Fruit fly (Drosophila melanogaster): ENCODE measurements around the gene CG33060.

The CG33060 gene

dm6 chr3L:16361200-16361815 lies 30.5 kb downstream of the CG33060 start (continued):
- peak; percentile 89 for TF ChIP-seq Eip75B (GFP tag; optimal IDR thresholded peaks at IDR 0.05)
- TF ChIP-seq CG7368 (GFP tag; optimal IDR thresholded peaks at IDR 0.05) = peak; percentile 72
- peak; percentile 83 for TF ChIP-seq CG16779 (tag; optimal IDR thresholded peaks at IDR 0.05)
- TF ChIP-seq Hr39 (GFP tag; optimal IDR thresholded peaks at IDR 0.05) = peak; percentile 61
- peak; percentile 79 for TF ChIP-seq topi (GFP tag; optimal IDR thresholded peaks at IDR 0.05)
- TF ChIP-seq dsx (GFP tag; optimal IDR thresholded peaks at IDR 0.05; ENCODE audit: poor library complexity, severe bottlenecking) = peak; percentile 95
- peak; percentile 95 for TF ChIP-seq spab (GFP tag; optimal IDR thresholded peaks at IDR 0.05)
- peak; percentile 71 for TF ChIP-seq lz (GFP tag; optimal IDR thresholded peaks at IDR 0.05)
- no peak for TF ChIP-seq Hr38 (GFP tag; optimal IDR thresholded peaks at IDR 0.05)
- TF ChIP-seq CG6276 (GFP tag; optimal IDR thresholded peaks at IDR 0.05) = no peak
- peak; percentile 70 for TF ChIP-seq cyc (GFP tag; optimal IDR thresholded peaks at IDR 0.05)
- no peak for TF ChIP-seq Gug (GFP tag; IDR thresholded peaks at IDR 0.05)
- TF ChIP-seq CG32006 (GFP tag; optimal IDR thresholded peaks at IDR 0.05) = peak; percentile 71
- peak; percentile 58 for TF ChIP-seq CG31627 (GFP tag; optimal IDR thresholded peaks at IDR 0.05)
- TF ChIP-seq OdsH (GFP tag; optimal IDR thresholded peaks at IDR 0.05) = peak; percentile 90
- peak; percentile 89 for TF ChIP-seq svp (GFP tag)
- peak; percentile 96 for TF ChIP-seq Ets96B (tag; optimal IDR thresholded peaks at IDR 0.05)
- peak; percentile 89 for TF ChIP-seq CG10669 (GFP tag; optimal IDR thresholded peaks at IDR 0.05)
- peak; percentile 86 for TF ChIP-seq CG8632 (GFP tag; optimal IDR thresholded peaks at IDR 0.05)
- peak; percentile 38 for TF ChIP-seq Ets21C (GFP tag; optimal IDR thresholded peaks at IDR 0.05)

DNA sequence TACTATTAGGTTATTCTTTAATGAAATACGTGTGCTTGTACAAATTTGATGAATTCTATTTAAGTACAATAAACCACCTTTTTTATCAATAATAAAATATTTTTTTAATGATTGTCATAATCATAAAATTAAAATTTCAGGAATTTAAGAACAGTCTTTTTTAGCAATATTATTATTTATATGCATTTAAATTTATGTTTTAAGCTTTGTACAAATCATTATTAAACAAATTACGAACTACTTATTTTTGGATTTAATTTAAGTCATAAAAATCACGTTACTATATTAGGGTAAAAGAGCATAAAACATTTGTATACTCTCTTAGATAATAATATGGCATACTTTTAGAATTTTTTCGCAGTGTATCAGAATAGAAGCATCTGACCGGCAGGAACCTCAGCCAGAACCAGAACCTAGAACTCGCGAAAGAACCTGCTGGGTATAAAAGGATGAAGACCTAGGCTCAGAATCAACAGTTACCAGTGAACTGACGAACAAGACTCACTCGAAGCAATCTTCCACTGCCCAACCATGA lies 31.3 kb downstream of the CG33060 start, which contains the start of gene Cpr72Ea:
TSS of gene Cpr72Ea (plus strand) at position 485 of the 535 bp plus-strand sequence.
- TF ChIP-seq CG3032 (tag; optimal IDR thresholded peaks at IDR 0.05) = peak; percentile 66
- TF ChIP-seq esn (GFP tag; optimal IDR thresholded peaks at IDR 0.05) = no peak
- no peak for TF ChIP-seq dac (GFP tag; optimal IDR thresholded peaks at IDR 0.05)
- peak; percentile 14 for TF ChIP-seq fd59A (GFP tag; optimal IDR thresholded peaks at IDR 0.05)
- TF ChIP-seq Sox15 (GFP tag; optimal IDR thresholded peaks at IDR 0.05) = no peak
- TF ChIP-seq Met (GFP tag; optimal IDR thresholded peaks at IDR 0.05) = no peak
- no peak for TF ChIP-seq Eip93F (GFP tag; optimal IDR thresholded peaks at IDR 0.05)
- TF ChIP-seq CG9139 (GFP tag; optimal IDR thresholded peaks at IDR 0.05) = no peak
- TF ChIP-seq CG6163 (GFP tag; IDR thresholded peaks at IDR 0.05) = no peak
- TF ChIP-seq vri (GFP tag; optimal IDR thresholded peaks at IDR 0.05) = no peak
- TF ChIP-seq acj6 (GFP tag; optimal IDR thresholded peaks at IDR 0.05) = no peak
- no peak for TF ChIP-seq Gug (GFP tag; IDR thresholded peaks at IDR 0.05)
- no peak for TF ChIP-seq pdm3 (GFP tag; optimal IDR thresholded peaks at IDR 0.05)
- TF ChIP-seq CG6854 (GFP tag; optimal IDR thresholded peaks at IDR 0.05) = no peak
- no peak for TF ChIP-seq topi (GFP tag; optimal IDR thresholded peaks at IDR 0.05)
- peak; percentile 27 for TF ChIP-seq spab (GFP tag; optimal IDR thresholded peaks at IDR 0.05)
- TF ChIP-seq CG6792 (GFP tag; optimal IDR thresholded peaks at IDR 0.05) = no peak
- no peak for TF ChIP-seq achi (GFP tag; optimal IDR thresholded peaks at IDR 0.05)
- no peak for TF ChIP-seq CG15336 (GFP tag; IDR thresholded peaks at IDR 0.05)
- no peak for TF ChIP-seq CG6276 (GFP tag; optimal IDR thresholded peaks at IDR 0.05)
- peak; percentile 46 for TF ChIP-seq dsx (GFP tag; optimal IDR thresholded peaks at IDR 0.05; ENCODE audit: poor library complexity, severe bottlenecking)
- no peak for TF ChIP-seq CG11762 (GFP tag; optimal IDR thresholded peaks at IDR 0.05; ENCODE audit: insufficient read depth)
- no peak for TF ChIP-seq eg (GFP tag; IDR thresholded peaks at IDR 0.05)
- TF ChIP-seq Hr4 (GFP tag; optimal IDR thresholded peaks at IDR 0.05) = no peak
- no peak for TF ChIP-seq fkh (GFP tag; optimal IDR thresholded peaks at IDR 0.05)
- no peak for TF ChIP-seq Lpt (GFP tag; optimal IDR thresholded peaks at IDR 0.05)
- TF ChIP-seq OdsH (GFP tag; optimal IDR thresholded peaks at IDR 0.05) = no peak
- no peak for TF ChIP-seq lz (GFP tag; optimal IDR thresholded peaks at IDR 0.05)
- TF ChIP-seq CG31627 (GFP tag; optimal IDR thresholded peaks at IDR 0.05) = no peak
- TF ChIP-seq svp (GFP tag) = no peak
- no peak for TF ChIP-seq net (GFP tag; optimal IDR thresholded peaks at IDR 0.05)
- no peak for TF ChIP-seq cyc (GFP tag; optimal IDR thresholded peaks at IDR 0.05)
- TF ChIP-seq CG4318 (GFP tag; optimal IDR thresholded peaks at IDR 0.05) = no peak
- TF ChIP-seq CG8319 (GFP tag; optimal IDR thresholded peaks at IDR 0.05) = no peak
- TF ChIP-seq Ets21C (GFP tag; optimal IDR thresholded peaks at IDR 0.05) = no peak
- no peak for TF ChIP-seq Smox (GFP tag; optimal IDR thresholded peaks at IDR 0.05)
- no peak for TF ChIP-seq fd85E (GFP tag; optimal IDR thresholded peaks at IDR 0.05)
- TF ChIP-seq CG34406 (GFP tag; optimal IDR thresholded peaks at IDR 0.05) = no peak
- no peak for TF ChIP-seq CG10669 (GFP tag; optimal IDR thresholded peaks at IDR 0.05)
- no peak for TF ChIP-seq CG32006 (GFP tag; optimal IDR thresholded peaks at IDR 0.05)
- TF ChIP-seq salr (GFP tag; optimal IDR thresholded peaks at IDR 0.05) = no peak
